Worm (Caenorhabditis elegans) whole organism, L2 larva: ENCODE results near the gene ttr-47.

Source experiments
- C34F6.9 ChIP-seq: fragments of 150-350 bp; optimal IDR thresholded peaks from 2 replicates; lab custom pipeline; 2014; ENCODE audit warnings: missing biosample characterization, missing genetic modification characterization
- F13H6.1 ChIP-seq: sonication (generic microtip); optimal IDR thresholded peaks from 2 replicates; lab custom pipeline; 2016; ENCODE audit warnings: missing genetic modification characterization, missing compliant biosample characterization
- R02D3.7 ChIP-seq: fragments of 150-350 bp; optimal IDR thresholded peaks from 2 replicates; lab custom pipeline; 2014; ENCODE audit warnings: missing biosample characterization, missing genetic modification characterization
- Y55F3AM.14 ChIP-seq: fragments of 200-800 bp; sonication (Bioruptor generic); optimal IDR thresholded peaks from 2 replicates; lab custom pipeline; 2018; ENCODE audit warnings: mild to moderate bottlenecking, missing genetic modification characterization, missing compliant biosample characterization
- ZK546.5 ChIP-seq: sonication (generic microtip); optimal IDR thresholded peaks from 2 replicates; lab custom pipeline; 2017; ENCODE audit warnings: missing biosample characterization, missing genetic modification characterization
- alr-1 ChIP-seq: fragments of 150-350 bp; optimal IDR thresholded peaks from 2 replicates; lab custom pipeline; 2014; ENCODE audit warnings: missing biosample characterization, missing genetic modification characterization
- aly-2 ChIP-seq: fragments of 150-350 bp; optimal IDR thresholded peaks from 2 replicates; lab custom pipeline; 2014; ENCODE audit warnings: missing biosample characterization, missing genetic modification characterization
- ama-1 ChIP-seq: fragments of 150-350 bp; optimal IDR thresholded peaks from 2 replicates; lab custom pipeline; 2018; ENCODE audit warnings: inconsistent platforms
- blmp-1 ChIP-seq: sonication (generic microtip); optimal IDR thresholded peaks from 2 replicates; lab custom pipeline; 2017; ENCODE audit warnings: missing genetic modification characterization, mild to moderate bottlenecking, missing compliant biosample characterization, antibody characterized with exemption, moderate library complexity; ENCODE audit not compliant: insufficient read depth
- ceh-16 ChIP-seq: fragments of 150-350 bp; optimal IDR thresholded peaks from 2 replicates; lab custom pipeline; 2014; ENCODE audit warnings: missing biosample characterization, missing genetic modification characterization
- ceh-82 ChIP-seq: fragments of 150-350 bp; optimal IDR thresholded peaks from 2 replicates; lab custom pipeline; 2014; ENCODE audit warnings: missing biosample characterization, missing genetic modification characterization
- crh-2 ChIP-seq: sonication (generic microtip); optimal IDR thresholded peaks from 2 replicates; lab custom pipeline; 2017; ENCODE audit warnings: missing biosample characterization, missing genetic modification characterization
- dmd-4 ChIP-seq: sonication (generic microtip); optimal IDR thresholded peaks from 2 replicates; lab custom pipeline; 2017; ENCODE audit warnings: missing biosample characterization, missing genetic modification characterization
- egl-27 ChIP-seq: sonication (generic microtip); optimal IDR thresholded peaks from 3 replicates; lab custom pipeline; 2017; ENCODE audit warnings: missing biosample characterization, missing genetic modification reagents, missing genetic modification characterization
- elt-1 ChIP-seq: fragments of 150-350 bp; optimal IDR thresholded peaks from 2 replicates; lab custom pipeline; 2014; ENCODE audit warnings: missing biosample characterization, missing genetic modification characterization
- elt-3 ChIP-seq: sonication (generic microtip); optimal IDR thresholded peaks from 2 replicates; lab custom pipeline; 2017; ENCODE audit warnings: missing biosample characterization, missing genetic modification characterization
- fos-1 ChIP-seq: fragments of 150-350 bp; optimal IDR thresholded peaks from 2 replicates; lab custom pipeline; 2014; ENCODE audit warnings: missing biosample characterization, missing genetic modification characterization
- gmeb-1 ChIP-seq: fragments of 150-350 bp; optimal IDR thresholded peaks from 2 replicates; lab custom pipeline; 2014; ENCODE audit warnings: missing biosample characterization, missing genetic modification characterization
- lin-11 ChIP-seq: fragments of 150-350 bp; sonication (generic microtip); optimal IDR thresholded peaks from 2 replicates; lab custom pipeline; 2014; ENCODE audit warnings: missing biosample characterization, missing genetic modification characterization, inconsistent platforms, mixed read lengths
- lin-13 ChIP-seq: fragments of 150-350 bp; optimal IDR thresholded peaks from 2 replicates; lab custom pipeline; 2014; ENCODE audit warnings: missing biosample characterization, missing genetic modification reagents, missing genetic modification characterization
- lin-39 ChIP-seq: fragments of 150-350 bp; optimal IDR thresholded peaks from 2 replicates; lab custom pipeline; 2014; ENCODE audit warnings: missing biosample characterization, missing genetic modification reagents, missing genetic modification characterization
- lsy-2 ChIP-seq, 2 experiments: fragments of 150-350 bp in 1 of 2; sonication (generic microtip) in 1 of 2; optimal IDR thresholded peaks; 2 replicates each; lab custom pipeline; 2014 to 2017; ENCODE audit warnings: missing biosample characterization in 2 of 2, missing genetic modification characterization in 2 of 2
- mab-5 ChIP-seq: fragments of 150-350 bp; optimal IDR thresholded peaks from 2 replicates; lab custom pipeline; 2014; ENCODE audit warnings: missing biosample characterization, missing genetic modification characterization
- mbf-1 ChIP-seq: sonication (generic microtip); optimal IDR thresholded peaks from 2 replicates; lab custom pipeline; 2017; ENCODE audit warnings: missing biosample characterization, missing genetic modification characterization
- mdl-1 ChIP-seq, 2 experiments: fragments of 150-350 bp in 1 of 2; sonication (generic microtip) in 1 of 2; optimal IDR thresholded peaks; 2 replicates each; lab custom pipeline; 2017; ENCODE audit warnings: missing biosample characterization in 2 of 2, missing genetic modification characterization in 2 of 2
- nhr-10 ChIP-seq: sonication (generic microtip); optimal IDR thresholded peaks from 2 replicates; lab custom pipeline; 2017; ENCODE audit warnings: missing biosample characterization, missing genetic modification characterization
- nhr-11 ChIP-seq: fragments of 150-350 bp; optimal IDR thresholded peaks from 2 replicates; lab custom pipeline; 2014; ENCODE audit warnings: missing biosample characterization, missing genetic modification characterization
- nhr-12 ChIP-seq: fragments of 150-350 bp; optimal IDR thresholded peaks from 2 replicates; lab custom pipeline; 2014; ENCODE audit warnings: missing biosample characterization, missing genetic modification characterization
- nhr-129 ChIP-seq: fragments of 150-350 bp; optimal IDR thresholded peaks from 2 replicates; lab custom pipeline; 2014; ENCODE audit warnings: missing biosample characterization, missing genetic modification characterization
- nhr-21 ChIP-seq: fragments of 150-350 bp; optimal IDR thresholded peaks from 2 replicates; lab custom pipeline; 2014; ENCODE audit warnings: missing biosample characterization, missing genetic modification characterization
- nhr-23 ChIP-seq: fragments of 150-350 bp; optimal IDR thresholded peaks from 2 replicates; lab custom pipeline; 2014; ENCODE audit warnings: missing biosample characterization, missing genetic modification reagents, missing genetic modification characterization
- nhr-237 ChIP-seq: fragments of 150-350 bp; optimal IDR thresholded peaks from 2 replicates; lab custom pipeline; 2014; ENCODE audit warnings: missing biosample characterization, missing genetic modification characterization
- nhr-25 ChIP-seq: fragments of 150-350 bp; sonication (generic microtip); optimal IDR thresholded peaks from 3 replicates; lab custom pipeline; 2014; ENCODE audit warnings: missing biosample characterization, missing genetic modification characterization
- nhr-6 ChIP-seq: fragments of 150-350 bp; optimal IDR thresholded peaks from 2 replicates; lab custom pipeline; 2014; ENCODE audit warnings: missing biosample characterization, missing genetic modification characterization
- nhr-77 ChIP-seq: fragments of 150-350 bp; optimal IDR thresholded peaks from 2 replicates; lab custom pipeline; 2014; ENCODE audit warnings: missing biosample characterization, missing genetic modification characterization
- peb-1 ChIP-seq: fragments of 150-350 bp; optimal IDR thresholded peaks from 2 replicates; lab custom pipeline; 2014; ENCODE audit warnings: missing biosample characterization, missing genetic modification characterization
- sem-4 ChIP-seq: fragments of 150-350 bp; optimal IDR thresholded peaks from 2 replicates; lab custom pipeline; 2014; ENCODE audit warnings: missing biosample characterization, missing genetic modification reagents, missing genetic modification characterization
- skn-1 ChIP-seq: sonication (generic microtip); optimal IDR thresholded peaks from 2 replicates; lab custom pipeline; 2017; ENCODE audit warnings: missing biosample characterization, missing genetic modification characterization
- sma-3 ChIP-seq: sonication (generic microtip); optimal IDR thresholded peaks from 2 replicates; lab custom pipeline; 2016; ENCODE audit warnings: missing genetic modification reagents, missing genetic modification characterization, missing compliant biosample characterization
- sma-9 ChIP-seq, 2 experiments: fragments of 150-350 bp in 1 of 2; sonication (generic microtip) in 1 of 2; optimal IDR thresholded peaks; 2 replicates each; lab custom pipeline; 2014 to 2016; ENCODE audit warnings: missing genetic modification characterization in 2 of 2, mild to moderate bottlenecking in 1 of 2, missing biosample characterization in 1 of 2, missing compliant biosample characterization in 1 of 2, missing genetic modification reagents in 1 of 2, moderate library complexity in 1 of 2
- snpc-4 ChIP-seq: fragments of 150-350 bp; optimal IDR thresholded peaks from 2 replicates; lab custom pipeline; 2014; ENCODE audit warnings: missing biosample characterization, missing genetic modification characterization
- unc-39 ChIP-seq: fragments of 150-350 bp; optimal IDR thresholded peaks from 2 replicates; lab custom pipeline; 2014; ENCODE audit warnings: missing biosample characterization, missing genetic modification characterization
- unc-55 ChIP-seq: fragments of 150-350 bp; sonication (generic microtip); optimal IDR thresholded peaks from 3 replicates; lab custom pipeline; 2014; ENCODE audit warnings: missing biosample characterization, missing genetic modification reagents, missing genetic modification characterization
- unc-62 ChIP-seq: fragments of 150-350 bp; optimal IDR thresholded peaks from 2 replicates; lab custom pipeline; 2014; ENCODE audit warnings: missing biosample characterization, missing genetic modification reagents, missing genetic modification characterization
- zag-1 ChIP-seq: fragments of 150-350 bp; optimal IDR thresholded peaks from 2 replicates; lab custom pipeline; 2014; ENCODE audit warnings: missing biosample characterization, missing genetic modification characterization
- ztf-1 ChIP-seq: fragments of 200-800 bp; sonication (Bioruptor generic); conservative IDR thresholded peaks from 2 replicates; pipeline ENCODE4 v1.3.6; 2022; ENCODE audit warnings: missing genetic modification characterization, missing compliant biosample characterization
- ztf-11 ChIP-seq: sonication (generic microtip); optimal IDR thresholded peaks from 2 replicates; lab custom pipeline; 2017; ENCODE audit warnings: missing biosample characterization, missing genetic modification characterization
- ztf-4 ChIP-seq: fragments of 150-350 bp; optimal IDR thresholded peaks from 2 replicates; lab custom pipeline; 2014; ENCODE audit warnings: missing biosample characterization, missing genetic modification characterization

Gene ttr-47

DNA sequence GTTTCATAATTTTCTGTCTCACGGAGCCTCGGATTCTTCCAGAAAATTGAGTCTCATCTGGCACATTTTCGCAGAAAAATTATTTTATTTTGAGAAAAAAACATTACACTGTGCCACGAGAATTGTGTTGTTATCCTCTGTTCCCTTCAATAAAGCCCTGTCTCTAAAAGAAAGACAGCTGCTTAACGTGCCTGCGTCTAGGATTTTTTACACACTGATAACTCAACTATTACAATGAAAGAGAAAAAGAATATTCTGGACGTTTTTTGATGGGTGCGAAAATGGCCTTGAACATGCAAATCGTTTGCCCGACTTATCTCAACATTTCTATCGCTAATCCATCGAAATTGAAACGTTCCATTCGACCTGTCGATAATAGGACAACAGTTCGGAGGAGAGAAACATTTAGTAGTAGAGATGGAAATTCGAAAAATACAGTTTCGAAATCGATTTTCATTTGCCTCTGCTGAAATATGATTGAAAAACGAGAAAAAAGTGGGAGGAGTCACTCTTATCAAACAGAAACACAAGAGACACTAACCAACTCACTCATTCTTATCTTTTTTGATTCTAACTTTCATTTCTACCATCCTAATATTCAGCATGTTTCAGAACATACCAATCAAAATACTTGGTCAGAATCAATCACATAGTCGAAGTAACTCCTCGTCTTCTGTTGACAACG, 14.0 kb downstream of the ttr-47 start:
- no peak for TF ChIP-seq ztf-11 (tag; lab: Kevin White, UChicago)
- no peak for TF ChIP-seq nhr-10 (tag; lab: Kevin White, UChicago)
- TF ChIP-seq blmp-1 (tag; lab: Kevin White, UChicago): no peak
- no peak for TF ChIP-seq nhr-237 (tag; lab: Kevin White, UChicago)
- no peak for TF ChIP-seq nhr-12 (tag; lab: Kevin White, UChicago)
- TF ChIP-seq ztf-1 (GFP tag; lab: Robert Waterston, UW): no peak
- TF ChIP-seq sma-9 (GFP tag; optimal IDR thresholded peaks at IDR 0.05; lab: Kevin White, UChicago): no peak
- TF ChIP-seq sma-9 (tag; optimal IDR thresholded peaks at IDR 0.05; lab: Kevin White, UChicago): no peak
- TF ChIP-seq nhr-6 (tag; lab: Kevin White, UChicago): peak; percentile 34
- no peak for TF ChIP-seq R02D3.7 (tag; lab: Kevin White, UChicago)
- TF ChIP-seq peb-1 (tag; lab: Kevin White, UChicago): no peak
- TF ChIP-seq Y55F3AM.14 (GFP tag; lab: Kevin White, UChicago): no peak
- TF ChIP-seq unc-39 (tag; lab: Kevin White, UChicago): no peak
- no peak for TF ChIP-seq nhr-11
- TF ChIP-seq ceh-82: no peak
- TF ChIP-seq F13H6.1: peak; percentile 5
- TF ChIP-seq zag-1 (tag; lab: Kevin White, UChicago): no peak
- no peak for TF ChIP-seq sma-3 (GFP tag; lab: Kevin White, UChicago)
- no peak for TF ChIP-seq nhr-21
- no peak for TF ChIP-seq aly-2 (tag; lab: Kevin White, UChicago)
- no peak for TF ChIP-seq lin-39 (tag; lab: Kevin White, UChicago)
- TF ChIP-seq lin-11 (tag; lab: Kevin White, UChicago): no peak
- TF ChIP-seq nhr-23 (tag; lab: Kevin White, UChicago): no peak
- TF ChIP-seq nhr-77: no peak
- TF ChIP-seq elt-3 (tag; lab: Kevin White, UChicago): no peak
- no peak for TF ChIP-seq alr-1 (tag; lab: Kevin White, UChicago)
- no peak for TF ChIP-seq mdl-1 (tag; optimal IDR thresholded peaks at IDR 0.05; lab: Kevin White, UChicago)
- TF ChIP-seq ZK546.5 (tag; lab: Kevin White, UChicago): no peak
- TF ChIP-seq ztf-4 (tag; lab: Kevin White, UChicago): no peak
- no peak for TF ChIP-seq nhr-25 (tag; lab: Kevin White, UChicago)
- TF ChIP-seq mbf-1 (tag; lab: Kevin White, UChicago): no peak
- TF ChIP-seq crh-2 (tag; lab: Kevin White, UChicago): no peak
- TF ChIP-seq snpc-4 (tag; lab: Kevin White, UChicago): no peak
- no peak for TF ChIP-seq egl-27 (tag; lab: Kevin White, UChicago)
- peak in 1 of 2 experiments; percentile 10 for TF ChIP-seq lsy-2 (tag; optimal IDR thresholded peaks at IDR 0.05; lab: Kevin White, UChicago)
- no peak for TF ChIP-seq ama-1
- TF ChIP-seq C34F6.9 (tag; lab: Kevin White, UChicago): peak; percentile 47
- TF ChIP-seq unc-62 (GFP tag; lab: Kevin White, UChicago): no peak
- no peak for TF ChIP-seq elt-1 (tag; lab: Kevin White, UChicago)
- no peak for TF ChIP-seq dmd-4 (tag; lab: Kevin White, UChicago)
- no peak for TF ChIP-seq lin-13 (GFP tag; lab: Kevin White, UChicago)
- no peak for TF ChIP-seq sem-4 (tag; lab: Kevin White, UChicago)
- TF ChIP-seq fos-1 (tag; lab: Kevin White, UChicago): peak; percentile 62
- TF ChIP-seq ceh-16 (tag; lab: Kevin White, UChicago): peak; percentile 48
- TF ChIP-seq unc-55: no peak
- TF ChIP-seq mab-5: no peak
- TF ChIP-seq skn-1 (tag; lab: Kevin White, UChicago): no peak
- no peak for TF ChIP-seq gmeb-1 (tag; lab: Kevin White, UChicago)
- peak; percentile 12 for TF ChIP-seq nhr-129 (tag; lab: Kevin White, UChicago)
